Fruit fly (Drosophila melanogaster) whole organism, embryonic: Measurements from ENCODE around the gene CG2124.

Experiments used
- ATbp ChIP-seq: fragments of 200-800 bp; sonication (Bioruptor generic); optimal IDR thresholded peaks from 2 replicates; lab custom pipeline; 2017; ENCODE audit warnings: missing biosample characterization, mild to moderate bottlenecking, missing genetic modification characterization, missing genetic modification reagents
- Asciz ChIP-seq: fragments of 200-800 bp; sonication (Bioruptor generic); optimal IDR thresholded peaks from 2 replicates; lab custom pipeline; 2017; ENCODE audit warnings: missing biosample characterization, mild to moderate bottlenecking, missing genetic modification characterization, missing genetic modification reagents
- Awh ChIP-seq: fragments of 200-800 bp; sonication (Bioruptor generic); IDR thresholded peaks from 2 replicates; pipeline ENCODE4, ENCODE4 v1.3.6; 2022; ENCODE audit warnings: missing biosample characterization, missing genetic modification characterization
- C15 ChIP-seq: fragments of 200-800 bp; sonication (Bioruptor generic); IDR thresholded peaks from 3 replicates; pipeline ENCODE4 v1.3.6; 2022; ENCODE audit warnings: missing biosample characterization, missing genetic modification characterization
- CG10543 ChIP-seq: fragments of 200-800 bp; sonication (Bioruptor generic); optimal IDR thresholded peaks from 3 replicates; lab custom pipeline; 2017; ENCODE audit warnings: missing biosample characterization, mild to moderate bottlenecking, missing genetic modification characterization, moderate library complexity
- CG11723 ChIP-seq: fragments of 200-800 bp; sonication (Bioruptor generic); optimal IDR thresholded peaks from 2 replicates; lab custom pipeline; 2017; ENCODE audit warnings: missing biosample characterization, mild to moderate bottlenecking, missing genetic modification characterization
- CG1233 ChIP-seq: fragments of 200-800 bp; sonication (Bioruptor generic); optimal IDR thresholded peaks from 4 replicates; lab custom pipeline; 2018; ENCODE audit warnings: missing biosample characterization, mild to moderate bottlenecking, missing genetic modification characterization
- CG13296 ChIP-seq: fragments of 200-800 bp; sonication (Bioruptor generic); optimal IDR thresholded peaks from 3 replicates; lab custom pipeline; 2018; ENCODE audit warnings: missing biosample characterization, mild to moderate bottlenecking, missing genetic modification characterization
- CG13624 ChIP-seq: fragments of 200-800 bp; sonication (Bioruptor generic); optimal IDR thresholded peaks from 2 replicates; lab custom pipeline; 2016; ENCODE audit warnings: missing biosample characterization, missing genetic modification characterization
- CG2202 ChIP-seq: fragments of 200-800 bp; sonication (Bioruptor generic); optimal IDR thresholded peaks from 2 replicates; lab custom pipeline; 2018; ENCODE audit warnings: missing biosample characterization, mild to moderate bottlenecking, missing genetic modification characterization
- CG2712 ChIP-seq: fragments of 200-800 bp; optimal IDR thresholded peaks from 3 replicates; lab custom pipeline; 2019; ENCODE audit warnings: missing biosample characterization, mild to moderate bottlenecking, missing genetic modification characterization, moderate library complexity
- CG31441 ChIP-seq: fragments of 200-800 bp; sonication (Bioruptor generic); IDR thresholded peaks from 2 replicates; pipeline ENCODE4 v1.3.6; 2022; ENCODE audit warnings: missing biosample characterization, missing genetic modification characterization
- CG32532 ChIP-seq: fragments of 200-800 bp; sonication (Bioruptor generic); IDR thresholded peaks from 2 replicates; pipeline ENCODE4 v1.3.6; 2022; ENCODE audit warnings: missing biosample characterization, missing genetic modification characterization
- CG3407 ChIP-seq: fragments of 200-800 bp; sonication (Bioruptor generic); optimal IDR thresholded peaks from 2 replicates; lab custom pipeline; 2018; ENCODE audit warnings: missing biosample characterization, mild to moderate bottlenecking, missing genetic modification characterization
- CG6813 ChIP-seq: fragments of 200-800 bp; sonication (Bioruptor generic); optimal IDR thresholded peaks from 2 replicates; lab custom pipeline; 2017; ENCODE audit warnings: missing biosample characterization, missing genetic modification characterization, mild to moderate bottlenecking, moderate library complexity, missing genetic modification reagents
- CG7372 ChIP-seq: fragments of 200-800 bp; sonication (Bioruptor generic); IDR thresholded peaks from 2 replicates; pipeline ENCODE4 v1.3.6; 2022; ENCODE audit warnings: missing biosample characterization, missing genetic modification characterization
- D19B ChIP-seq: fragments of 200-800 bp; sonication (Bioruptor generic); optimal IDR thresholded peaks from 2 replicates; lab custom pipeline; 2017; ENCODE audit warnings: missing biosample characterization, mild to moderate bottlenecking, missing genetic modification characterization
- Dll ChIP-seq: fragments of 200-800 bp; sonication (Bioruptor generic); IDR thresholded peaks from 4 replicates; pipeline ENCODE4 v1.3.6; 2022; ENCODE audit warnings: missing biosample characterization, missing genetic modification characterization; ENCODE audit not compliant: partially characterized antibody
- E2f2 ChIP-seq: fragments of 200-800 bp; sonication (Bioruptor generic); IDR thresholded peaks from 2 replicates; pipeline ENCODE4 v1.3.6; 2022; ENCODE audit warnings: missing biosample characterization, missing genetic modification characterization
- Ets97D ChIP-seq: fragments of 200-800 bp; sonication (Bioruptor generic); optimal IDR thresholded peaks from 3 replicates; lab custom pipeline; 2016; ENCODE audit warnings: missing biosample characterization, missing genetic modification characterization
- Fer2 ChIP-seq: fragments of 200-800 bp; sonication (Bioruptor generic); optimal IDR thresholded peaks from 2 replicates; lab custom pipeline; 2018; ENCODE audit warnings: missing biosample characterization, mild to moderate bottlenecking, missing genetic modification characterization, moderate library complexity
- HLHmδ ChIP-seq: fragments of 200-800 bp; sonication (Bioruptor generic); optimal IDR thresholded peaks from 2 replicates; lab custom pipeline; 2018; ENCODE audit warnings: missing biosample characterization, mild to moderate bottlenecking, missing genetic modification characterization, moderate library complexity
- HmgZ ChIP-seq: fragments of 200-800 bp; sonication (Bioruptor generic); optimal IDR thresholded peaks from 2 replicates; lab custom pipeline; 2018; ENCODE audit warnings: missing biosample characterization, mild to moderate bottlenecking, missing genetic modification characterization
- Hsf ChIP-seq: fragments of 200-800 bp; sonication (Bioruptor generic); optimal IDR thresholded peaks from 3 replicates; lab custom pipeline; 2016; ENCODE audit warnings: missing biosample characterization, missing genetic modification characterization
- MTF-1 ChIP-seq: fragments of 200-800 bp; sonication (Bioruptor generic); optimal IDR thresholded peaks from 2 replicates; lab custom pipeline; 2018; ENCODE audit warnings: missing biosample characterization, mild to moderate bottlenecking, missing genetic modification characterization, borderline replicate concordance
- Meics ChIP-seq: fragments of 200-800 bp; sonication (Bioruptor generic); optimal IDR thresholded peaks from 2 replicates; lab custom pipeline; 2017; ENCODE audit warnings: missing biosample characterization, mild to moderate bottlenecking, missing genetic modification characterization
- Mrtf ChIP-seq: fragments of 200-800 bp; sonication (Bioruptor generic); IDR thresholded peaks from 3 replicates; pipeline ENCODE4 v1.3.6; 2022; ENCODE audit warnings: missing biosample characterization, missing genetic modification characterization
- Neu2 ChIP-seq: fragments of 200-800 bp; sonication (Bioruptor generic); optimal IDR thresholded peaks from 3 replicates; lab custom pipeline; 2016; ENCODE audit warnings: missing biosample characterization, missing genetic modification characterization, borderline replicate concordance
- Sry-β ChIP-seq: fragments of 200-800 bp; sonication (Bioruptor generic); optimal IDR thresholded peaks from 2 replicates; lab custom pipeline; 2018; ENCODE audit warnings: missing biosample characterization, mild to moderate bottlenecking, missing genetic modification characterization, moderate library complexity
- YL-1 ChIP-seq: fragments of 200-800 bp; sonication (Bioruptor generic); optimal IDR thresholded peaks from 3 replicates; lab custom pipeline; 2017; ENCODE audit warnings: missing biosample characterization, mild to moderate bottlenecking, missing genetic modification characterization
- abd-A ChIP-seq: fragments of 200-800 bp; sonication (Bioruptor generic); optimal IDR thresholded peaks from 3 replicates; lab custom pipeline; 2019; ENCODE audit warnings: missing biosample characterization, mild to moderate bottlenecking, missing genetic modification characterization, moderate library complexity
- bcd ChIP-seq: fragments of 200-800 bp; sonication (Bioruptor generic); optimal IDR thresholded peaks from 2 replicates; lab custom pipeline; 2017; ENCODE audit warnings: missing biosample characterization, mild to moderate bottlenecking, missing genetic modification characterization
- caup ChIP-seq: fragments of 200-800 bp; sonication (Bioruptor generic); optimal IDR thresholded peaks from 3 replicates; lab custom pipeline; 2017; ENCODE audit warnings: missing biosample characterization, mild to moderate bottlenecking, missing genetic modification characterization, moderate library complexity; ENCODE audit not compliant: severe bottlenecking
- chm ChIP-seq: fragments of 200-800 bp; sonication (Bioruptor generic); IDR thresholded peaks from 2 replicates; pipeline ENCODE4 v1.3.6; 2022; ENCODE audit warnings: missing biosample characterization, missing genetic modification characterization
- ci ChIP-seq: fragments of 200-800 bp; sonication (Bioruptor generic); IDR thresholded peaks from 3 replicates; pipeline ENCODE4 v1.3.6; 2022; ENCODE audit warnings: missing biosample characterization, missing genetic modification characterization
- crc ChIP-seq: fragments of 200-800 bp; sonication (Bioruptor generic); optimal IDR thresholded peaks from 2 replicates; lab custom pipeline; 2016; ENCODE audit warnings: missing biosample characterization, missing genetic modification characterization
- emc ChIP-seq: fragments of 200-800 bp; sonication (Bioruptor generic); optimal IDR thresholded peaks from 2 replicates; lab custom pipeline; 2016; ENCODE audit warnings: missing biosample characterization, missing genetic modification characterization
- gem ChIP-seq: fragments of 200-800 bp; sonication (Bioruptor generic); optimal IDR thresholded peaks from 2 replicates; lab custom pipeline; 2019; ENCODE audit warnings: missing biosample characterization, mild to moderate bottlenecking, missing genetic modification characterization, moderate library complexity
- grau ChIP-seq: fragments of 200-800 bp; optimal IDR thresholded peaks from 3 replicates; lab custom pipeline; 2019; ENCODE audit warnings: missing biosample characterization, mild to moderate bottlenecking, missing genetic modification characterization, moderate library complexity
- kni ChIP-seq: fragments of 200-800 bp; sonication (Bioruptor generic); optimal IDR thresholded peaks from 3 replicates; lab custom pipeline; 2017; ENCODE audit warnings: mild to moderate bottlenecking, missing biosample characterization, missing genetic modification reagents, missing genetic modification characterization
- nerfin-1 ChIP-seq: fragments of 200-800 bp; sonication (Bioruptor generic); optimal IDR thresholded peaks from 3 replicates; lab custom pipeline; 2019; ENCODE audit warnings: missing biosample characterization, mild to moderate bottlenecking, missing genetic modification characterization, moderate library complexity
- peb ChIP-seq: fragments of 200-800 bp; sonication (Bioruptor generic); IDR thresholded peaks from 2 replicates; pipeline ENCODE4 v1.3.6; 2022; ENCODE audit warnings: missing biosample characterization, missing genetic modification characterization
- pho ChIP-seq: fragments of 200-800 bp; sonication (Bioruptor generic); optimal IDR thresholded peaks from 2 replicates; lab custom pipeline; 2016; ENCODE audit warnings: missing biosample characterization, missing genetic modification characterization
- psq ChIP-seq: fragments of 200-800 bp; sonication (Bioruptor generic); optimal IDR thresholded peaks from 2 replicates; lab custom pipeline; 2017; ENCODE audit warnings: missing biosample characterization, missing genetic modification characterization
- sens ChIP-seq: fragments of 200-800 bp; sonication (Bioruptor generic); peaks from one replicate; lab custom pipeline; 2016; ENCODE audit warnings: missing biosample characterization, missing genetic modification characterization
- tll ChIP-seq, 2 experiments: fragments of 200-800 bp in 1 of 2; fragments of >200 bp in 1 of 2; sonication (Bioruptor generic) in 1 of 2; optimal IDR thresholded peaks; 2 replicates each; lab custom pipeline; 2017 to 2019; ENCODE audit warnings: missing biosample characterization in 2 of 2, missing genetic modification characterization in 2 of 2, mild to moderate bottlenecking in 1 of 2, moderate library complexity in 1 of 2
- twi ChIP-seq: fragments of 200-800 bp; optimal IDR thresholded peaks from 2 replicates; lab custom pipeline; 2019; ENCODE audit warnings: missing biosample characterization, mild to moderate bottlenecking, missing genetic modification characterization, moderate library complexity
- vvl ChIP-seq: fragments of 200-800 bp; sonication (Bioruptor generic); IDR thresholded peaks from 2 replicates; pipeline ENCODE4 v1.3.6; 2022; ENCODE audit warnings: missing biosample characterization, missing genetic modification characterization

Gene CG2124

DNA sequence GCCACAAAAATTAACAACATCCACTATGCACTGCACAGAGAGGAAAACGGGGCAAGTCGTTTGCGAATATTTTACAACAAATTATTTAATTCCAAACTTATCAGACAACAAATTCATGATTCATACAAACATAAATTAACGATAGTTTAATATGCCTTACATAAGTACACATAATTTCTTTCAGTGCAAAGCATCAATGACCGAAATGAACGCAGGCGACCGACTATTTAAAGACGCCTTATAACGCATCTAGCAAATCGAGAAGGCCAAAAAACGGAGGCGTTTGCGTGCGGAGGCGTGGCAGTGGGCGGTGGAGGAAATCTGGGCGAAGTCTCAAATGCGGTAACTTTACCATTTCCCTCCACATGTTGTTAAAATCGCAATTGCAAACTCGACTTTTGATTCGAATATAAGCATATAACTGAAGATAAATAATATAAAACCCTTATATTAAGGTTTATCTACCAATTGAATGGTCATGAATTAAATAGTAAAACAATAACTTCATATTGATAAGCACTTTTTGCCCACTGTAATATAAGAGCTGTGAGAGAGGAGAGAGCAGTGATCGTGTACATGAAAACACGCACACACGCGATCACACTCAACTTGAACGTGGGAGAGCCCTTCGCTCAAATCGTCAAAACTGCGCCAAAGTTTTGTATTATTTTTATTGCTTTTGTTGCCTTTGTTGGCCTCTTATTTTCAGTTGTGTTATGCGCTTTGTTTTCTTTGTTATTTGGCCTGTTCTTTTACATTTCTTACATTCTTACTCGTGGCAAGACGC is 48.7 kb upstream of the CG2124 start (continued):
- TF ChIP-seq tll (GFP tag; optimal IDR thresholded peaks at IDR 0.05; lab: Kevin White, UChicago) (no peak), nerfin-1 (peak; percentile 85), gem (tag; lab: Kevin White, UChicago) (peak; percentile 94), D19B (GFP tag; lab: Kevin White, UChicago) (peak; percentile 61), kni (GFP tag; lab: Kevin White, UChicago) (no peak), CG11723 (GFP tag; lab: Kevin White, UChicago) (peak; percentile 90), YL-1 (GFP tag; lab: Kevin White, UChicago) (peak; percentile 34), Neu2 (no peak), Meics (peak; percentile 86), sens (peak; percentile 99), E2f2 (GFP tag; lab: Robert Waterston, UW) (peak; percentile 67), MTF-1 (GFP tag; lab: Kevin White, UChicago) (peak; percentile 78), Fer2 (tag; lab: Kevin White, UChicago) (peak; percentile 61), psq (GFP tag; lab: Kevin White, UChicago) (peak; percentile 43), C15 (GFP tag; lab: Robert Waterston, UW) (0 out of 3 replicates have a peak, but pooled peaks have one; percentile 43), CG6813 (GFP tag; lab: Kevin White, UChicago) (peak; percentile 76), chm (GFP tag; lab: Robert Waterston, UW) (no peak; the same call in 1 of the 2 replicates), CG2202 (peak; percentile 78), CG3407 (GFP tag; lab: Kevin White, UChicago) (peak; percentile 79), HLHmδ (GFP tag; lab: Kevin White, UChicago) (no peak), peb (peak; percentile 76), Dll (GFP tag; lab: Robert Waterston, UW) (0 out of 4 replicates have a peak, but pooled peaks have one; percentile 6), CG32532 (GFP tag; lab: Robert Waterston, UW) (peak; percentile 52), Sry-β (GFP tag; lab: Kevin White, UChicago) (peak; percentile 45), Ets97D (peak; percentile 73), CG2712 (peak; percentile 93), caup (GFP tag; lab: Kevin White, UChicago) (peak; percentile 62), Mrtf (peak; percentile 79), ci (GFP tag; lab: Robert Waterston, UW) (peak; percentile 94), vvl (GFP tag; lab: Robert Waterston, UW) (peak; percentile 94), CG1233 (GFP tag; lab: Kevin White, UChicago) (peak; percentile 86), CG31441 (GFP tag; lab: Robert Waterston, UW) (peak; percentile 96), twi (tag; lab: Kevin White, UChicago) (peak; percentile 80), abd-A (tag; lab: Kevin White, UChicago) (no peak), CG13296 (GFP tag; lab: Kevin White, UChicago) (peak; percentile 79), Hsf (GFP tag; lab: Kevin White, UChicago) (peak; percentile 89), grau (peak; percentile 87), pho (peak; percentile 68), CG13624 (GFP tag; lab: Kevin White, UChicago) (peak; percentile 85), Awh (GFP tag; lab: Robert Waterston, UW) (peak; percentile 91), ATbp (GFP tag; lab: Kevin White, UChicago) (peak; percentile 85), Asciz (GFP tag; lab: Kevin White, UChicago) (peak; percentile 88), bcd (GFP tag; lab: Kevin White, UChicago) (peak; percentile 91), CG7372 (peak; percentile 76), crc (GFP tag; lab: Kevin White, UChicago) (peak; percentile 80), emc (peak; percentile 72), CG10543 (GFP tag; lab: Kevin White, UChicago) (peak; percentile 43), HmgZ (tag; lab: Kevin White, UChicago) (peak; percentile 84)
